Worm (Caenorhabditis elegans) whole organism, L1 larva: ENCODE results near the gene odr-1.

Experiments
- C16A3.4 ChIP-seq: fragments of 150-350 bp; optimal IDR thresholded peaks from 2 replicates; lab custom pipeline; 2014; ENCODE audit warnings: missing biosample characterization, missing genetic modification characterization
- C34B4.2 ChIP-seq: sonication (generic microtip); optimal IDR thresholded peaks from 2 replicates; lab custom pipeline; 2017; ENCODE audit warnings: mild to moderate bottlenecking, missing genetic modification characterization, missing compliant biosample characterization
- F16B12.6 ChIP-seq: fragments of 150-350 bp; optimal IDR thresholded peaks from 2 replicates; lab custom pipeline; 2014; ENCODE audit warnings: missing biosample characterization, missing genetic modification characterization
- Y116A8C.19 ChIP-seq: sonication (generic microtip); optimal IDR thresholded peaks from 2 replicates; lab custom pipeline; 2016; ENCODE audit warnings: missing compliant biosample characterization, missing genetic modification characterization, borderline replicate concordance
- aha-1 ChIP-seq: fragments of 150-350 bp; optimal IDR thresholded peaks from 2 replicates; lab custom pipeline; 2014; ENCODE audit warnings: missing biosample characterization, missing genetic modification characterization
- ama-1 ChIP-seq: fragments of 150-350 bp; optimal IDR thresholded peaks from 2 replicates; lab custom pipeline; 2014
- blmp-1 ChIP-seq: fragments of 150-350 bp; optimal IDR thresholded peaks from 2 replicates; lab custom pipeline; 2014; ENCODE audit warnings: missing biosample characterization, missing genetic modification characterization
- ceh-63 ChIP-seq: fragments of 200-800 bp; sonication (Bioruptor generic); optimal IDR thresholded peaks from 2 replicates; lab custom pipeline; 2018; ENCODE audit warnings: mild to moderate bottlenecking, missing genetic modification characterization, missing compliant biosample characterization
- ceh-90 ChIP-seq: sonication (generic microtip); optimal IDR thresholded peaks from 2 replicates; lab custom pipeline; 2016; ENCODE audit warnings: missing genetic modification characterization, missing compliant biosample characterization
- dpl-1 ChIP-seq, 3 experiments: fragments of 150-350 bp in 2 of 3; sonication (generic microtip) in 1 of 3; optimal IDR thresholded peaks; 2 replicates each; lab custom pipeline; 2014 to 2017; ENCODE audit warnings: missing biosample characterization in 3 of 3, missing genetic modification characterization in 3 of 3, missing genetic modification reagents in 3 of 3
- dsc-1 ChIP-seq: sonication (generic microtip); optimal IDR thresholded peaks from 2 replicates; lab custom pipeline; 2016; ENCODE audit warnings: mild to moderate bottlenecking, missing genetic modification characterization, missing compliant biosample characterization
- egl-13 ChIP-seq: sonication (generic microtip); optimal IDR thresholded peaks from 2 replicates; lab custom pipeline; 2016; ENCODE audit warnings: missing genotype, missing genetic modification reagents, missing genetic modification characterization, missing compliant biosample characterization
- egl-27 ChIP-seq, 2 experiments: fragments of 150-350 bp in 1 of 2; sonication (generic microtip); optimal IDR thresholded peaks; 3 replicates each; lab custom pipeline; 2017 to 2018; ENCODE audit warnings: missing biosample characterization in 2 of 2, missing genetic modification characterization in 2 of 2, missing genetic modification reagents in 2 of 2
- elt-2 ChIP-seq: sonication (generic microtip); optimal IDR thresholded peaks from 2 replicates; lab custom pipeline; 2016; ENCODE audit warnings: missing genetic modification characterization, mild to moderate bottlenecking, inconsistent platforms, missing compliant biosample characterization, missing genetic modification reagents
- ets-5 ChIP-seq: fragments of 200-800 bp; sonication (Bioruptor generic); IDR thresholded peaks from 2 replicates; pipeline ENCODE4 v1.3.6; 2022; ENCODE audit warnings: missing genetic modification characterization, missing compliant biosample characterization
- fkh-10 ChIP-seq: sonication (generic microtip); optimal IDR thresholded peaks from 2 replicates; lab custom pipeline; 2017; ENCODE audit warnings: missing biosample characterization, missing genetic modification reagents, missing genetic modification characterization
- fkh-8 ChIP-seq: sonication (generic microtip); optimal IDR thresholded peaks from 2 replicates; lab custom pipeline; 2016; ENCODE audit warnings: mild to moderate bottlenecking, missing genetic modification characterization, missing compliant biosample characterization
- fos-1 ChIP-seq: fragments of 150-350 bp; optimal IDR thresholded peaks from 2 replicates; lab custom pipeline; 2014; ENCODE audit warnings: missing biosample characterization, missing genetic modification characterization
- hlh-17 ChIP-seq: fragments of 200-800 bp; sonication (Bioruptor generic); optimal IDR thresholded peaks from 2 replicates; lab custom pipeline; 2018; ENCODE audit warnings: missing genetic modification characterization, mild to moderate bottlenecking, missing compliant biosample characterization, moderate library complexity, borderline replicate concordance
- jun-1 ChIP-seq: fragments of 150-350 bp; optimal IDR thresholded peaks from 2 replicates; lab custom pipeline; 2014; ENCODE audit warnings: missing biosample characterization, missing genetic modification reagents, missing genetic modification characterization
- lin-13 ChIP-seq: fragments of 150-350 bp; optimal IDR thresholded peaks from 2 replicates; lab custom pipeline; 2014; ENCODE audit warnings: missing biosample characterization, missing genetic modification reagents, missing genetic modification characterization
- lin-14 ChIP-seq: fragments of 200-800 bp; sonication (Bioruptor generic); optimal IDR thresholded peaks from 2 replicates; lab custom pipeline; 2018; ENCODE audit warnings: mild to moderate bottlenecking, missing genetic modification characterization, moderate library complexity, missing compliant biosample characterization
- lin-35 ChIP-seq, 2 experiments: fragments of 150-350 bp; optimal IDR thresholded peaks; 2 replicates each; lab custom pipeline; 2014; ENCODE audit warnings: missing biosample characterization in 2 of 2, missing genetic modification characterization in 2 of 2, missing genetic modification reagents in 2 of 2
- lir-3 ChIP-seq: sonication (generic microtip); optimal IDR thresholded peaks from 2 replicates; lab custom pipeline; 2016; ENCODE audit warnings: mild to moderate bottlenecking, missing genetic modification characterization, moderate library complexity, missing compliant biosample characterization; ENCODE audit not compliant: poor library complexity
- mab-9 ChIP-seq: fragments of 200-800 bp; sonication (Bioruptor generic); IDR thresholded peaks from 2 replicates; pipeline ENCODE4 v1.3.6; 2022; ENCODE audit warnings: missing genetic modification reagents, missing genetic modification characterization, missing compliant biosample characterization
- mdl-1 ChIP-seq, 2 experiments: fragments of 150-350 bp; optimal IDR thresholded peaks; 2 replicates each; lab custom pipeline; 2014 to 2017; ENCODE audit warnings: missing biosample characterization in 2 of 2, missing genetic modification characterization in 2 of 2, inconsistent platforms in 1 of 2
- nhr-11 ChIP-seq: fragments of 150-350 bp; optimal IDR thresholded peaks from 2 replicates; lab custom pipeline; 2014; ENCODE audit warnings: missing biosample characterization, missing genetic modification characterization
- nhr-19 ChIP-seq: fragments of 200-800 bp; sonication (Bioruptor generic); conservative IDR thresholded peaks from 2 replicates; pipeline ENCODE4 v1.3.6; 2022; ENCODE audit warnings: missing genetic modification characterization, missing compliant biosample characterization
- nhr-20 ChIP-seq: sonication (generic microtip); optimal IDR thresholded peaks from 2 replicates; lab custom pipeline; 2016; ENCODE audit warnings: mild to moderate bottlenecking, missing genetic modification characterization, missing compliant biosample characterization
- nhr-28 ChIP-seq: fragments of 150-350 bp; optimal IDR thresholded peaks from 2 replicates; lab custom pipeline; 2014; ENCODE audit warnings: missing biosample characterization, missing genetic modification characterization
- nhr-47 ChIP-seq: sonication (generic microtip); optimal IDR thresholded peaks from 2 replicates; lab custom pipeline; 2016; ENCODE audit warnings: mild to moderate bottlenecking, missing genetic modification characterization, moderate library complexity, missing compliant biosample characterization
- nhr-71 ChIP-seq: sonication (generic microtip); optimal IDR thresholded peaks from 2 replicates; lab custom pipeline; 2016; ENCODE audit warnings: mild to moderate bottlenecking, missing genetic modification characterization, moderate library complexity, missing compliant biosample characterization
- nhr-76 ChIP-seq: sonication (generic microtip); optimal IDR thresholded peaks from 2 replicates; lab custom pipeline; 2017; ENCODE audit warnings: missing biosample characterization, missing genetic modification characterization
- nhr-84 ChIP-seq: sonication (generic microtip); optimal IDR thresholded peaks from 2 replicates; lab custom pipeline; 2017; ENCODE audit warnings: missing biosample characterization, missing genetic modification characterization
- nhr-90 ChIP-seq: sonication (generic microtip); optimal IDR thresholded peaks from 2 replicates; lab custom pipeline; 2016; ENCODE audit warnings: mild to moderate bottlenecking, missing genetic modification characterization, missing compliant biosample characterization; ENCODE audit not compliant: poor library complexity
- pag-3 ChIP-seq: sonication (generic microtip); optimal IDR thresholded peaks from 2 replicates; lab custom pipeline; 2017; ENCODE audit warnings: missing genetic modification characterization, mild to moderate bottlenecking, missing compliant biosample characterization, antibody characterized with exemption, borderline replicate concordance; ENCODE audit not compliant: insufficient read depth
- rnt-1 ChIP-seq: sonication (generic microtip); optimal IDR thresholded peaks from 2 replicates; lab custom pipeline; 2016; ENCODE audit warnings: mild to moderate bottlenecking, missing genetic modification characterization, moderate library complexity, missing compliant biosample characterization
- skn-1 ChIP-seq: fragments of 150-350 bp; optimal IDR thresholded peaks from 2 replicates; lab custom pipeline; 2014; ENCODE audit warnings: missing biosample characterization, missing genetic modification characterization
- snu-23 ChIP-seq: sonication (generic microtip); optimal IDR thresholded peaks from 2 replicates; lab custom pipeline; 2016; ENCODE audit warnings: missing genetic modification characterization, missing compliant biosample characterization
- sox-4 ChIP-seq: sonication (generic microtip); optimal IDR thresholded peaks from 2 replicates; lab custom pipeline; 2016; ENCODE audit warnings: missing genetic modification characterization, missing compliant biosample characterization
- sptf-1 ChIP-seq: fragments of 150-350 bp; optimal IDR thresholded peaks from 2 replicates; lab custom pipeline; 2014; ENCODE audit warnings: missing biosample characterization, missing genetic modification characterization
- tbx-2 ChIP-seq: sonication (generic microtip); optimal IDR thresholded peaks from 2 replicates; lab custom pipeline; 2016; ENCODE audit warnings: missing genetic modification characterization, missing compliant biosample characterization
- tlp-1 ChIP-seq: fragments of 150-350 bp; optimal IDR thresholded peaks from 2 replicates; lab custom pipeline; 2014; ENCODE audit warnings: missing biosample characterization, missing genetic modification characterization
- unc-130 ChIP-seq: fragments of 150-350 bp; optimal IDR thresholded peaks from 2 replicates; lab custom pipeline; 2017; ENCODE audit warnings: missing biosample characterization, missing genetic modification characterization, inconsistent platforms
- unc-62 ChIP-seq: fragments of 150-350 bp; optimal IDR thresholded peaks from 2 replicates; lab custom pipeline; 2014; ENCODE audit warnings: missing biosample characterization, missing genetic modification reagents, missing genetic modification characterization
- unc-86 ChIP-seq: sonication (generic microtip); optimal IDR thresholded peaks from 2 replicates; lab custom pipeline; 2016; ENCODE audit warnings: missing genetic modification characterization, missing compliant biosample characterization
- zip-4 ChIP-seq: fragments of 200-800 bp; sonication (Bioruptor generic); optimal IDR thresholded peaks from 2 replicates; lab custom pipeline; 2018; ENCODE audit warnings: mild to moderate bottlenecking, missing genetic modification characterization, moderate library complexity, missing compliant biosample characterization
- ztf-11 ChIP-seq, 2 experiments: sonication (generic microtip); optimal IDR thresholded peaks; 2 replicates each; lab custom pipeline; 2016 to 2017; ENCODE audit warnings: missing genetic modification characterization in 2 of 2, missing biosample characterization in 1 of 2, missing compliant biosample characterization in 1 of 2
- ztf-4 ChIP-seq: fragments of 150-350 bp; optimal IDR thresholded peaks from 2 replicates; lab custom pipeline; 2014; ENCODE audit warnings: missing biosample characterization, missing genetic modification characterization

Gene odr-1

DNA sequence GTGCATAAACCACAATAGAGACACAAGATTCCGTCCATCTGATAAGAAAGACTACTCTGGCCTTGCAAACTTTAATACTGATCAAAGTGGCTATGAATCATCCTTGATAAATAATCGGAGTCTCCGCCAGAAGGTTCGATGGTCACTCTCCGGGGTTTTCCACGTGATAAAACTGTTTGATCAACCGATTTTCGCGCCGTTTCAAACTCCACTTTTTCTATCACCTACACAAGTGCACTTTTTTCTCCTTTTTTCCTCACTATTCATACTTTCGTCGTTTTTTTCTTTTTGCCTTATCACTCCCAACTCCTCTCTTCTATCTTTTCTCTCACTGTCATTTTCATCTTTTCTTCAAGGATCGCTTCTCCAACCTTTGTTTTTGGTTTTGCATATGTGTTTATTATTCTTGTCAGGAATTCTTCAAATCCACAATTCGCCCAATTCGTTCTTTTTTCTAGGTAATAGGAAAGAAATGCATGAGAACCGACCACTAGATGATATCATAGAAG is 22.1 kb downstream of the odr-1 start, which contains the start of gene F18H3.4 (continued):
- no peak for TF ChIP-seq lir-3 (tag; lab: Kevin White, UChicago)
- no peak for TF ChIP-seq nhr-84 (tag; lab: Kevin White, UChicago)
- TF ChIP-seq unc-62 (GFP tag; lab: Kevin White, UChicago) = no peak
- TF ChIP-seq nhr-90 (tag; lab: Kevin White, UChicago) = peak; percentile 73
- TF ChIP-seq C34B4.2 (tag; lab: Kevin White, UChicago) = no peak
- peak; percentile 80 for TF ChIP-seq nhr-71 (tag; lab: Kevin White, UChicago)
- peak; percentile 51 for TF ChIP-seq jun-1 (tag; lab: Kevin White, UChicago)
- peak; percentile 37 for TF ChIP-seq blmp-1 (tag; lab: Kevin White, UChicago)
- no peak for TF ChIP-seq Y116A8C.19
- TF ChIP-seq lin-13 = no peak
- TF ChIP-seq tlp-1 = peak; percentile 42
- no peak for TF ChIP-seq dsc-1 (tag; lab: Kevin White, UChicago)
- TF ChIP-seq fkh-10 (GFP tag; lab: Kevin White, UChicago) = no peak
- TF ChIP-seq rnt-1 (tag; lab: Kevin White, UChicago) = no peak
- no peak for TF ChIP-seq nhr-28 (tag; lab: Kevin White, UChicago)
- no peak for TF ChIP-seq ceh-90 (tag; lab: Kevin White, UChicago)
- TF ChIP-seq unc-86 (tag; lab: Kevin White, UChicago) = no peak
- no peak for TF ChIP-seq F16B12.6 (tag; lab: Kevin White, UChicago)
- TF ChIP-seq ets-5 (GFP tag; lab: Robert Waterston, UW) = no peak
- TF ChIP-seq fkh-8 (tag; lab: Kevin White, UChicago) = no peak
- peak; percentile 98 for TF ChIP-seq elt-2 (tag; lab: Kevin White, UChicago)
- no peak for TF ChIP-seq nhr-76 (tag; lab: Kevin White, UChicago)
- no peak for TF ChIP-seq nhr-11 (tag; lab: Kevin White, UChicago)
- TF ChIP-seq ztf-4 = no peak
- TF ChIP-seq lin-35 (GFP tag; optimal IDR thresholded peaks at IDR 0.05; lab: Kevin White, UChicago) = peak in 1 of 2 experiments; percentile 78
- TF ChIP-seq hlh-17 (GFP tag; lab: Kevin White, UChicago) = no peak
- TF ChIP-seq mdl-1 (tag; optimal IDR thresholded peaks at IDR 0.05; lab: Kevin White, UChicago) = peak in 1 of 2 experiments; percentile 79
- TF ChIP-seq pag-3 (tag; lab: Kevin White, UChicago) = no peak
- peak; percentile 14 for TF ChIP-seq tbx-2 (tag; lab: Kevin White, UChicago)
- peak; percentile 93 for TF ChIP-seq nhr-20 (tag; lab: Kevin White, UChicago)
- TF ChIP-seq C16A3.4 (tag; lab: Kevin White, UChicago) = no peak
- TF ChIP-seq egl-13 (tag; lab: Kevin White, UChicago) = peak; percentile 24
- no peak for TF ChIP-seq ceh-63
- TF ChIP-seq nhr-19 (GFP tag; lab: Robert Waterston, UW) = peak; percentile 53

DNA sequence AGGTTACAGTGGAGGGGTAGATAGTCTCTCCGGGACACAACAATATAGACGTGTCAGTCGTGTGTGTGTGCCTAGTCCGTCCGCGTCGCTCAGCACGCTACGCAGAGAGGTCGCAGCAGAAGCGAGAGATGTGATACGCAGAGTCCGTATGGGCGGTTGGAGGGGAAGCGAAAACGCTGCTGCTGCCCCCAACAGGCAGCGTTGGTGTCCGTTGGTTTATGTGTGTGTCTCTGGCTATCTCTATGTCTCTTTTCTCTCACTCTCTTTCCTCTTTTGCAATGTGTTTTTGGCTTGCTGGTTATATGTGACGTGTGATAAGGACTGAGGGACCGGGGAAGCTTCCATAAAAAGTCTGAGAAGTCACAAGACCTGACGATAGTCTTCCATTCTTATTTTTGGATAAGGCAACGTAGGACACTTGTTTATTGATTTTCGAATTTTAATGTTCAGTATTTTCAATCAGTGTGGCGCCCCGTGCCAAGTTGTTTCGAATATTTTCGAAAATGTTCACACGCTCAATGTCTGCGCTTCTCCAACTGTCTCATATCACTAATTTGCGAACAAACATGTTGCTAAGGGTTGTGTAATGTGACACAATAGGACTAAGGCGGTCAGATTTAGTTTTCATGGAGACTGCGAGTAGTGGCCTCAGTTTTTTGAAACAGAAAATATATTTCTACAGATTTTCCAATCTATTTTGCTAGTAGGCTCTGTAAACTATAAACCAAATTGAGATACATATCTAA is 23.3 kb downstream of the odr-1 start, which contains the start of gene pab-2:
pab-2 (minus strand) TSS at position 69 of the 746 bp plus-strand sequence.
- TF ChIP-seq dpl-1 (GFP tag; optimal IDR thresholded peaks at IDR 0.05; lab: Kevin White, UChicago) (peak in 1 of 3 experiments; percentile 12), nhr-47 (peak; percentile 78), tbx-2 (tag; lab: Kevin White, UChicago) (peak; percentile 71), elt-2 (tag; lab: Kevin White, UChicago) (peak; percentile 88), sptf-1 (no peak), snu-23 (GFP tag; lab: Kevin White, UChicago) (peak; percentile 87), lin-14 (peak; percentile 94), zip-4 (GFP tag; lab: Kevin White, UChicago) (no peak), pag-3 (tag; lab: Kevin White, UChicago) (no peak), fos-1 (peak; percentile 53), nhr-71 (tag; lab: Kevin White, UChicago) (peak; percentile 90), skn-1 (tag; lab: Kevin White, UChicago) (peak; percentile 38), fkh-8 (tag; lab: Kevin White, UChicago) (peak; percentile 74), unc-130 (tag; lab: Kevin White, UChicago) (peak; percentile 64), sox-4 (tag; lab: Kevin White, UChicago) (peak; percentile 11), ama-1 (lab: Kevin White, UChicago) (no peak), ztf-11 (tag; optimal IDR thresholded peaks at IDR 0.05; lab: Kevin White, UChicago) (peak in 1 of 2 experiments; percentile 22), jun-1 (tag; lab: Kevin White, UChicago) (peak; percentile 82), aha-1 (tag; lab: Kevin White, UChicago) (no peak), egl-27 (tag; optimal IDR thresholded peaks at IDR 0.05; lab: Kevin White, UChicago) (peak in 1 of 2 experiments; percentile 17), rnt-1 (tag; lab: Kevin White, UChicago) (peak; percentile 80), mab-9 (0 out of 2 replicates have a peak, but pooled peaks have one; percentile 35)
